Fruit fly (Drosophila melanogaster) Kc167 (cell line): ENCODE results near the gene CG34425.

Experiments used
- Myc ChIP-seq: fragments of >200 bp; optimal IDR thresholded peaks from 2 replicates; lab custom pipeline; 2017; ENCODE audit warnings: missing external identifiers
- Sin3A ChIP-seq: fragments of >200 bp; optimal IDR thresholded peaks from 2 replicates; lab custom pipeline; 2018; ENCODE audit warnings: missing external identifiers
- psq ChIP-seq: fragments of >200 bp; optimal IDR thresholded peaks from 2 replicates; lab custom pipeline; 2017; ENCODE audit warnings: missing external identifiers
- ttk ChIP-seq: sonication (Bioruptor generic); optimal IDR thresholded peaks from 2 replicates; lab custom pipeline; 2017; ENCODE audit warnings: missing external identifiers

DNA sequence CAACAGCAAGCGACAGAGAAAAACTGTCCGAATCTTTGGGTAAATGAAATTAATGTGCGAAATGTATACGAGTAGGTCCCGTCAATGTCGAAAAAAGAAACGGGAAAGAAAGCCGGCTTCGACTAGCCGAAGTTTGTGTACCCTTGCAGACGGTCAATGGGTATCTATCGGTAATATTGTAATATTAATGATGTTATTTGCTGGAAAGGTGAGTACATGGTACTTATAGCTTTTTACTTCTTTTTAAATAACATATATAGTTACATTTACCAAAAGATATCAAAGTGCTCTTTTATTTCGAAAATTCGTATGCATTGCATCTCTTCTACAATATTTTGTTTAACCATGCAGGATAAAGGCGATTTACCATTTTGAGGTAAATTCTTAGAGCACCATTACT is 30.2 kb downstream of the CG34425 start:
- TF ChIP-seq psq (lab: Kevin White, UChicago) (no peak), Myc (lab: Kevin White, UChicago) (no peak), ttk (no peak), Sin3A (lab: Kevin White, UChicago) (no peak)
